Fruit fly (Drosophila melanogaster) whole organism, embryonic: ENCODE data around the gene CG14273.
A peak's percentile ranks its signal among the peaks of the same experiment; 100 is the strongest.

Experiments used
- B-H2 ChIP-seq: fragments of 200-800 bp; sonication (Bioruptor generic); optimal IDR thresholded peaks from 2 replicates; lab custom pipeline; 2018; ENCODE audit warnings: missing biosample characterization, mild to moderate bottlenecking, missing genetic modification characterization
- Bteb2 ChIP-seq: fragments of 200-800 bp; sonication (Bioruptor generic); optimal IDR thresholded peaks from 2 replicates; lab custom pipeline; 2016; ENCODE audit warnings: missing biosample characterization, missing genetic modification characterization
- CG10209 ChIP-seq: fragments of 200-800 bp; sonication (Bioruptor generic); optimal IDR thresholded peaks from 3 replicates; lab custom pipeline; 2017; ENCODE audit warnings: missing biosample characterization, mild to moderate bottlenecking, missing genetic modification characterization, missing genetic modification reagents
- CG10431 ChIP-seq: fragments of 200-800 bp; sonication (Bioruptor generic); optimal IDR thresholded peaks from 3 replicates; lab custom pipeline; 2018; ENCODE audit warnings: missing biosample characterization, mild to moderate bottlenecking, missing genetic modification characterization
- CG11247 ChIP-seq: fragments of 200-800 bp; sonication (Bioruptor generic); IDR thresholded peaks from 2 replicates; pipeline ENCODE4 v1.3.6; 2022; ENCODE audit warnings: missing biosample characterization, missing genetic modification characterization
- CG11560 ChIP-seq: fragments of 200-800 bp; sonication (Bioruptor generic); IDR thresholded peaks from 3 replicates; pipeline ENCODE4 v1.3.6; 2022; ENCODE audit warnings: missing biosample characterization, missing genetic modification characterization
- CG13287 ChIP-seq: fragments of 200-800 bp; sonication (Bioruptor generic); IDR thresholded peaks from 2 replicates; pipeline ENCODE4 v1.3.6; 2022; ENCODE audit warnings: missing biosample characterization, missing genetic modification characterization; ENCODE audit not compliant: partially characterized antibody
- CG13296 ChIP-seq: fragments of 200-800 bp; sonication (Bioruptor generic); optimal IDR thresholded peaks from 3 replicates; lab custom pipeline; 2018; ENCODE audit warnings: missing biosample characterization, mild to moderate bottlenecking, missing genetic modification characterization
- CG1529 ChIP-seq: fragments of 200-800 bp; sonication (Bioruptor generic); optimal IDR thresholded peaks from 3 replicates; lab custom pipeline; 2018; ENCODE audit warnings: missing biosample characterization, missing genetic modification characterization
- CG17385 ChIP-seq: fragments of 200-800 bp; sonication (Bioruptor generic); optimal IDR thresholded peaks from 3 replicates; lab custom pipeline; 2018; ENCODE audit warnings: missing biosample characterization, mild to moderate bottlenecking, missing genetic modification characterization
- CG2120 ChIP-seq: fragments of 200-800 bp; sonication (Bioruptor generic); optimal IDR thresholded peaks from 3 replicates; lab custom pipeline; 2016; ENCODE audit warnings: missing biosample characterization, missing genetic modification characterization
- CG2199 ChIP-seq: fragments of 200-800 bp; sonication (Bioruptor generic); IDR thresholded peaks from 3 replicates; pipeline ENCODE4 v1.3.6; 2022; ENCODE audit warnings: missing biosample characterization, missing genetic modification characterization
- CG30431 ChIP-seq: fragments of 200-800 bp; sonication (Bioruptor generic); optimal IDR thresholded peaks from 2 replicates; lab custom pipeline; 2017; ENCODE audit warnings: missing biosample characterization, missing genetic modification characterization
- CG34224 ChIP-seq: fragments of 200-800 bp; sonication (Bioruptor generic); IDR thresholded peaks from 3 replicates; pipeline ENCODE4 v1.3.6; 2022; ENCODE audit warnings: missing biosample characterization, missing genetic modification characterization; ENCODE audit not compliant: partially characterized antibody
- CG34422 ChIP-seq: fragments of 200-800 bp; sonication (Bioruptor generic); IDR thresholded peaks from 3 replicates; pipeline ENCODE4 v1.3.6; 2022; ENCODE audit warnings: missing biosample characterization, missing genetic modification characterization
- CG4707 ChIP-seq: fragments of 200-800 bp; sonication (Bioruptor generic); optimal IDR thresholded peaks from 2 replicates; lab custom pipeline; 2018; ENCODE audit warnings: missing biosample characterization, mild to moderate bottlenecking, missing genetic modification characterization, moderate library complexity
- CG7372 ChIP-seq: fragments of 200-800 bp; sonication (Bioruptor generic); IDR thresholded peaks from 2 replicates; pipeline ENCODE4 v1.3.6; 2022; ENCODE audit warnings: missing biosample characterization, missing genetic modification characterization
- CG7556 ChIP-seq: fragments of 200-800 bp; sonication (Bioruptor generic); optimal IDR thresholded peaks from 2 replicates; lab custom pipeline; 2017; ENCODE audit warnings: missing biosample characterization, mild to moderate bottlenecking, missing genetic modification characterization
- CG7987 ChIP-seq: fragments of 200-800 bp; sonication (Bioruptor generic); optimal IDR thresholded peaks from 2 replicates; lab custom pipeline; 2018; ENCODE audit warnings: missing biosample characterization, mild to moderate bottlenecking, missing genetic modification characterization, moderate library complexity
- CG8089 ChIP-seq: fragments of 200-800 bp; sonication (Bioruptor generic); optimal IDR thresholded peaks from 3 replicates; lab custom pipeline; 2016; ENCODE audit warnings: missing biosample characterization, missing genetic modification characterization
- CG8290 ChIP-seq, 3 experiments: fragments of 200-800 bp; sonication (Bioruptor generic); optimal IDR thresholded peaks; 2 replicates each; lab custom pipeline; 2016 to 2019; ENCODE audit warnings: missing biosample characterization in 3 of 3, missing genetic modification characterization in 3 of 3, mild to moderate bottlenecking in 2 of 3, moderate library complexity in 1 of 3
- CG8924 ChIP-seq: fragments of 200-800 bp; optimal IDR thresholded peaks from 3 replicates; lab custom pipeline; 2019; ENCODE audit warnings: missing biosample characterization, mild to moderate bottlenecking, missing genetic modification characterization, moderate library complexity
- Chrac-16 ChIP-seq: fragments of 200-800 bp; sonication (Bioruptor generic); optimal IDR thresholded peaks from 3 replicates; lab custom pipeline; 2016; ENCODE audit warnings: missing biosample characterization, missing genetic modification characterization
- Dip3 ChIP-seq: fragments of 200-800 bp; sonication (Bioruptor generic); optimal IDR thresholded peaks from 3 replicates; lab custom pipeline; 2016; ENCODE audit warnings: missing biosample characterization, missing genetic modification characterization
- H15 ChIP-seq: fragments of 200-800 bp; sonication (Bioruptor generic); IDR thresholded peaks from 3 replicates; pipeline ENCODE4 v1.3.6; 2022; ENCODE audit warnings: missing biosample characterization, missing genetic modification characterization
- Lim3 ChIP-seq: fragments of 200-800 bp; sonication (Bioruptor generic); IDR thresholded peaks from 2 replicates; pipeline ENCODE4 v1.3.6; 2022; ENCODE audit warnings: missing biosample characterization, missing genetic modification characterization
- Mad ChIP-seq: fragments of 200-800 bp; sonication (Bioruptor generic); optimal IDR thresholded peaks from 2 replicates; lab custom pipeline; 2016; ENCODE audit warnings: missing biosample characterization, missing genetic modification characterization
- Med ChIP-seq: fragments of 200-800 bp; sonication (Bioruptor generic); peaks from one replicate; lab custom pipeline; 2016; ENCODE audit warnings: missing biosample characterization, missing genetic modification characterization, mild to moderate bottlenecking, inconsistent platforms, moderate library complexity
- NK7.1 ChIP-seq: fragments of 200-800 bp; sonication (Bioruptor generic); optimal IDR thresholded peaks from 3 replicates; lab custom pipeline; 2016; ENCODE audit warnings: missing biosample characterization, missing genetic modification characterization
- Optix ChIP-seq: fragments of 200-800 bp; sonication (Bioruptor generic); IDR thresholded peaks from 3 replicates; pipeline ENCODE4 v1.3.6; 2022; ENCODE audit warnings: missing biosample characterization, missing genetic modification characterization
- Rx ChIP-seq: fragments of 200-800 bp; sonication (Bioruptor generic); IDR thresholded peaks from 2 replicates; pipeline ENCODE4 v1.3.6; 2022; ENCODE audit warnings: missing biosample characterization, missing genetic modification characterization
- Sox102F ChIP-seq: fragments of 200-800 bp; sonication (Bioruptor generic); optimal IDR thresholded peaks from 2 replicates; lab custom pipeline; 2018; ENCODE audit warnings: missing biosample characterization, mild to moderate bottlenecking, missing genetic modification characterization, moderate library complexity
- Spps ChIP-seq: fragments of 200-800 bp; sonication (Bioruptor generic); optimal IDR thresholded peaks from 2 replicates; lab custom pipeline; 2018; ENCODE audit warnings: missing biosample characterization, mild to moderate bottlenecking, missing genetic modification characterization
- Xrp1 ChIP-seq: fragments of 200-800 bp; sonication (Bioruptor generic); IDR thresholded peaks from 2 replicates; pipeline ENCODE4 v1.3.6; 2022; ENCODE audit warnings: missing biosample characterization, missing genetic modification characterization
- amos ChIP-seq: fragments of 200-800 bp; sonication (Bioruptor generic); IDR thresholded peaks from 2 replicates; pipeline ENCODE4 v1.3.6; 2022; ENCODE audit warnings: missing biosample characterization, missing genetic modification characterization; ENCODE audit not compliant: partially characterized antibody
- cato ChIP-seq: fragments of 200-800 bp; sonication (Bioruptor generic); optimal IDR thresholded peaks from 2 replicates; lab custom pipeline; 2016; ENCODE audit warnings: missing biosample characterization, missing genetic modification characterization, borderline replicate concordance
- crc ChIP-seq: fragments of 200-800 bp; sonication (Bioruptor generic); optimal IDR thresholded peaks from 2 replicates; lab custom pipeline; 2016; ENCODE audit warnings: missing biosample characterization, missing genetic modification characterization
- dimm ChIP-seq: fragments of 200-800 bp; sonication (Bioruptor generic); IDR thresholded peaks from 2 replicates; pipeline ENCODE4 v1.3.6; 2022; ENCODE audit warnings: missing biosample characterization, missing genetic modification characterization
- fd102C ChIP-seq: fragments of 200-800 bp; sonication (Bioruptor generic); optimal IDR thresholded peaks from 2 replicates; lab custom pipeline; 2018; ENCODE audit warnings: missing biosample characterization, mild to moderate bottlenecking, missing genetic modification characterization, moderate library complexity
- gcm2 ChIP-seq: fragments of 200-800 bp; sonication (Bioruptor generic); optimal IDR thresholded peaks from 2 replicates; lab custom pipeline; 2016; ENCODE audit warnings: missing biosample characterization, missing genetic modification characterization
- gsb-n ChIP-seq: fragments of 200-800 bp; sonication (Bioruptor generic); optimal IDR thresholded peaks from 3 replicates; lab custom pipeline; 2018; ENCODE audit warnings: missing biosample characterization, mild to moderate bottlenecking, missing genetic modification characterization
- her ChIP-seq: fragments of 200-800 bp; sonication (Bioruptor generic); optimal IDR thresholded peaks from 2 replicates; lab custom pipeline; 2016; ENCODE audit warnings: missing biosample characterization, missing genetic modification characterization
- klu ChIP-seq: fragments of 200-800 bp; sonication (Bioruptor generic); IDR thresholded peaks from 2 replicates; pipeline ENCODE4 v1.3.6; 2022; ENCODE audit warnings: missing biosample characterization, missing genetic modification characterization
- lmd ChIP-seq: fragments of 200-800 bp; sonication (Bioruptor generic); IDR thresholded peaks from 2 replicates; pipeline ENCODE4 v1.3.6; 2022; ENCODE audit warnings: missing biosample characterization, missing genetic modification characterization
- pum ChIP-seq: fragments of 200-800 bp; sonication (Bioruptor generic); optimal IDR thresholded peaks from 2 replicates; lab custom pipeline; 2016; ENCODE audit warnings: missing biosample characterization, missing genetic modification characterization
- tap ChIP-seq: fragments of 200-800 bp; optimal IDR thresholded peaks from 3 replicates; lab custom pipeline; 2019; ENCODE audit warnings: missing biosample characterization, mild to moderate bottlenecking, missing genetic modification characterization, moderate library complexity
- tin ChIP-seq: fragments of 200-800 bp; sonication (Bioruptor generic); optimal IDR thresholded peaks from 3 replicates; lab custom pipeline; 2016; ENCODE audit warnings: missing biosample characterization, missing genetic modification characterization
- tll ChIP-seq, 2 experiments: fragments of 200-800 bp in 1 of 2; fragments of >200 bp in 1 of 2; sonication (Bioruptor generic) in 1 of 2; optimal IDR thresholded peaks; 2 replicates each; lab custom pipeline; 2017 to 2019; ENCODE audit warnings: missing biosample characterization in 2 of 2, missing genetic modification characterization in 2 of 2, mild to moderate bottlenecking in 1 of 2, moderate library complexity in 1 of 2
- ttk ChIP-seq: fragments of 200-800 bp; sonication (Bioruptor generic); IDR thresholded peaks from 2 replicates; pipeline ENCODE4 v2.1.2; 2022; ENCODE audit warnings: missing biosample characterization, missing genetic modification characterization
- unpg ChIP-seq: fragments of 200-800 bp; sonication (Bioruptor generic); optimal IDR thresholded peaks from 3 replicates; lab custom pipeline; 2018; ENCODE audit warnings: missing biosample characterization, mild to moderate bottlenecking, missing genetic modification characterization, moderate library complexity

CG14273 gene

DNA sequence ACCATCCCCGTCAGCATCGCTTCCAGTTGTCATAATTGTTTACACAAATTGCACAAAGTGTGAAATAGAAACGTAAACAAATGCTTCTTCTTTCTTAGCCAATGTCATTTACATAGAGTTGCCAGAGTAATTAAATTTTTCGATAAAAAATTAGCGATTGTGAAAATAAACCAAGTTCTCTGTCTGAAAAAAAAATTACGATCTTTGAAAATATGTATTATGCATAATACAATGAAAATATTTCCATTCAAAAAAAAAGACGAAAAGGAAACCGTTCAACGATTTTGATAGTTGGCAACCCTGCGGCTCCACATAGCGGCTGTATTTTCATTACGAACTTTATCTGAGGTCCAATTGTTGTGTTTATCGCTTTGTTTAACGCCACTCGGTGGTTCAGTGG is 31.4 kb upstream of the CG14273 start, which contains the start of the genes CG7810 and CG7806 (continued):
- TF ChIP-seq CG11247 (peak; percentile 88), CG4707 (GFP tag; lab: Kevin White, UChicago) (peak; percentile 57), CG17385 (GFP tag; lab: Kevin White, UChicago) (peak; percentile 99), lmd (GFP tag; lab: Robert Waterston, UW) (peak; percentile 90), pum (peak; percentile 85), CG8924 (peak; percentile 89), CG10209 (GFP tag; lab: Kevin White, UChicago) (peak; percentile 85), CG34422 (GFP tag; lab: Robert Waterston, UW) (peak; percentile 94), Dip3 (GFP tag; lab: Kevin White, UChicago) (peak; percentile 84), tll (GFP tag; optimal IDR thresholded peaks at IDR 0.05; lab: Kevin White, UChicago) (peak in 1 of 2 experiments; percentile 66), Med (GFP tag; lab: Kevin White, UChicago) (peak; percentile 98), tap (tag; lab: Kevin White, UChicago) (peak; percentile 84), fd102C (GFP tag; lab: Kevin White, UChicago) (peak; percentile 8), CG7372 (GFP tag; lab: Robert Waterston, UW) (peak; percentile 81), tin (GFP tag; lab: Kevin White, UChicago) (peak; percentile 88), ttk (GFP tag; lab: Robert Waterston, UW) (peak; percentile 91), gcm2 (GFP tag; lab: Kevin White, UChicago) (peak; percentile 86), Rx (peak; percentile 77), her (GFP tag; lab: Kevin White, UChicago) (peak; percentile 84), amos (GFP tag; lab: Robert Waterston, UW) (no peak), CG30431 (GFP tag; lab: Kevin White, UChicago) (peak; percentile 67), CG7556 (GFP tag; lab: Kevin White, UChicago) (peak; percentile 89), Lim3 (GFP tag; lab: Robert Waterston, UW) (no peak; the same call in 1 of the 2 replicates), cato (GFP tag; lab: Kevin White, UChicago) (peak; percentile 75), Xrp1 (GFP tag; lab: Robert Waterston, UW) (peak; percentile 94), Spps (tag; lab: Kevin White, UChicago) (peak; percentile 80), CG13287 (GFP tag; lab: Robert Waterston, UW) (peak; percentile 75), CG1529 (GFP tag; lab: Kevin White, UChicago) (peak; percentile 86), CG11560 (tag; lab: Robert Waterston, UW) (peak; percentile 82), CG2199 (peak; percentile 72; the same call in 1 of the 3 replicates), unpg (GFP tag; lab: Kevin White, UChicago) (peak; percentile 96), Mad (peak; percentile 86), CG10431 (GFP tag; lab: Kevin White, UChicago) (peak; percentile 84), Optix (GFP tag; lab: Robert Waterston, UW) (peak; percentile 79), B-H2 (GFP tag; lab: Kevin White, UChicago) (peak; percentile 90), gsb-n (tag; lab: Kevin White, UChicago) (peak; percentile 90), CG13296 (peak; percentile 86), CG7987 (peak; percentile 40), H15 (peak; percentile 86), dimm (GFP tag; lab: Robert Waterston, UW) (peak; percentile 76), Chrac-16 (peak; percentile 89), Sox102F (peak; percentile 95), klu (GFP tag; lab: Robert Waterston, UW) (peak; percentile 74), CG8089 (peak; percentile 87), CG34224 (GFP tag; lab: Robert Waterston, UW) (peak; percentile 47; the same call in 1 of the 3 replicates), crc (peak; percentile 82), NK7.1 (peak; percentile 68), CG2120 (GFP tag; lab: Kevin White, UChicago) (peak; percentile 95), Bteb2 (GFP tag; lab: Kevin White, UChicago) (peak; percentile 93), CG8290 (GFP tag; optimal IDR thresholded peaks at IDR 0.05; lab: Kevin White, UChicago) (peak; percentile 81), CG8290 (tag; optimal IDR thresholded peaks at IDR 0.05; lab: Kevin White, UChicago) (peak in 1 of 2 experiments; percentile 80)
